Worm (Caenorhabditis elegans) whole organism, L1 larva: ENCODE results near the gene K08D9.10.

Experiments used
- ceh-82 ChIP-seq, 3 experiments: fragments of 150-350 bp in 1 of 3; sonication (generic microtip) in 2 of 3; optimal IDR thresholded peaks; 2 replicates each; lab custom pipeline; 2014 to 2017; ENCODE audit warnings: missing biosample characterization in 3 of 3, missing genetic modification characterization in 3 of 3
- elt-3 ChIP-seq, 6 experiments: fragments of 150-350 bp in 1 of 6; sonication (generic microtip); optimal IDR thresholded peaks; 2 replicates each; lab custom pipeline; 2017 to 2018; ENCODE audit warnings: missing biosample characterization in 6 of 6, missing genetic modification characterization in 6 of 6, inconsistent platforms in 1 of 6
- nhr-12 ChIP-seq: sonication (generic microtip); optimal IDR thresholded peaks from 2 replicates; lab custom pipeline; 2017; ENCODE audit warnings: missing biosample characterization, missing genetic modification characterization
- ztf-11 ChIP-seq, 2 experiments: sonication (generic microtip); optimal IDR thresholded peaks; 2 replicates each; lab custom pipeline; 2016 to 2017; ENCODE audit warnings: missing genetic modification characterization in 2 of 2, missing biosample characterization in 1 of 2, missing compliant biosample characterization in 1 of 2

DNA sequence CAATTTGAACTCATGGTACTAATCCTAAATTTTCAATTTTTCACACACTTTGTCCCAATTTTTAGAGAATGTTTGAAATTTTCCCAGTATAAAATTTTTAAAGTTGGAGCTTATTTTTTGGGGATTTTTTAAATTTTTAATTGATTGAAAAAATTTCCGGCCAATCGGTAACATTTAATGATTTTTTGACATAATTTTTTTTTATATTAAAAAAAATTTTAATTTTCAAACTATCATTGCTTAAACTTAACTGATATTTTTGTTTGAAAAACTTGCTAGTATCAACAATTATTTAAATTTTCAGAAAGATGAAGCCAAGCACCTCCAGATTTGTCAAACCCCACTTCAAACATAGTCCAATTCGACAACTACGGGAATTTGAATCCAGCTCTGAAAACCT, 26.6 kb downstream of the K08D9.10 start, which contains the start of gene T28A11.22:
- TF ChIP-seq ztf-11 (tag; optimal IDR thresholded peaks at IDR 0.05; lab: Kevin White, UChicago) = no peak
- TF ChIP-seq elt-3 (tag; optimal IDR thresholded peaks at IDR 0.05; lab: Kevin White, UChicago) = no peak
- no peak for TF ChIP-seq ceh-82 (tag; optimal IDR thresholded peaks at IDR 0.05; lab: Kevin White, UChicago)
- no peak for TF ChIP-seq nhr-12 (tag; lab: Kevin White, UChicago)
